Worm (Caenorhabditis elegans) whole organism, L4 larva: ENCODE data around the gene lido-8.
A peak's percentile ranks its signal among the peaks of the same experiment; 100 is the strongest.

Experiments used
- D1046.2 ChIP-seq: fragments of 200-800 bp; sonication (Bioruptor generic); IDR thresholded peaks from 2 replicates; pipeline ENCODE4 v1.3.6; 2022; ENCODE audit warnings: missing genetic modification characterization, missing compliant biosample characterization
- F10B5.3 ChIP-seq: sonication (generic microtip); optimal IDR thresholded peaks from 2 replicates; lab custom pipeline; 2016; ENCODE audit warnings: mild to moderate bottlenecking, missing genetic modification characterization, missing compliant biosample characterization
- F26F4.8 ChIP-seq: fragments of 200-800 bp; sonication (Bioruptor generic); conservative IDR thresholded peaks from 2 replicates; pipeline ENCODE4 v1.3.6; 2022; ENCODE audit warnings: missing genetic modification characterization, missing compliant biosample characterization
- F44E2.7 ChIP-seq: fragments of 200-800 bp; sonication (Bioruptor generic); IDR thresholded peaks from 2 replicates; pipeline ENCODE4 v2.1.2; 2022; ENCODE audit warnings: missing genetic modification characterization, missing compliant biosample characterization
- R02D3.7 ChIP-seq: fragments of 150-350 bp; sonication (generic microtip); optimal IDR thresholded peaks from 3 replicates; lab custom pipeline; 2014; ENCODE audit warnings: missing biosample characterization, missing genetic modification characterization
- aha-1 ChIP-seq: fragments of 150-350 bp; peaks from one replicate; lab custom pipeline; 2014; ENCODE audit warnings: missing biosample characterization, missing genetic modification characterization
- aly-2 ChIP-seq: sonication (generic microtip); optimal IDR thresholded peaks from 2 replicates; lab custom pipeline; 2018; ENCODE audit warnings: missing biosample characterization, missing genetic modification characterization
- ama-1 ChIP-seq: fragments of 150-350 bp; optimal IDR thresholded peaks from 2 replicates; lab custom pipeline; 2014; ENCODE audit warnings: inconsistent platforms, mixed read lengths
- arid-1 ChIP-seq: fragments of 200-800 bp; sonication (Bioruptor generic); conservative IDR thresholded peaks from 2 replicates; pipeline ENCODE4 v1.3.6; 2022; ENCODE audit warnings: missing genetic modification reagents, missing genetic modification characterization, missing compliant biosample characterization
- ceh-20 ChIP-seq: fragments of 200-800 bp; sonication (Bioruptor generic); IDR thresholded peaks from 2 replicates; pipeline ENCODE4 v1.3.6; 2022; ENCODE audit warnings: missing genetic modification reagents, missing genetic modification characterization, missing compliant biosample characterization
- ceh-28 ChIP-seq: fragments of 150-350 bp; optimal IDR thresholded peaks from 2 replicates; lab custom pipeline; 2014; ENCODE audit warnings: missing biosample characterization, missing genetic modification reagents, missing genetic modification characterization
- cey-2 ChIP-seq: sonication (generic microtip); optimal IDR thresholded peaks from 3 replicates; lab custom pipeline; 2017; ENCODE audit warnings: missing genetic modification characterization, mild to moderate bottlenecking, missing compliant biosample characterization, antibody characterized with exemption, borderline replicate concordance; ENCODE audit not compliant: insufficient read depth
- daf-19 ChIP-seq: fragments of 200-800 bp; sonication (Bioruptor generic); conservative IDR thresholded peaks from 2 replicates; pipeline ENCODE4 v1.3.6; 2022; ENCODE audit warnings: missing genetic modification characterization, missing compliant biosample characterization
- dmd-6 ChIP-seq: fragments of 200-800 bp; sonication (Bioruptor generic); IDR thresholded peaks from 2 replicates; pipeline ENCODE4 v1.3.6; 2022; ENCODE audit warnings: missing genetic modification reagents, missing genetic modification characterization, missing compliant biosample characterization
- dpl-1 ChIP-seq: fragments of 150-350 bp; optimal IDR thresholded peaks from 2 replicates; lab custom pipeline; 2014; ENCODE audit warnings: missing biosample characterization, missing genetic modification reagents, missing genetic modification characterization
- duxl-1 ChIP-seq: sonication (generic microtip); optimal IDR thresholded peaks from 2 replicates; lab custom pipeline; 2016; ENCODE audit warnings: mild to moderate bottlenecking, missing genetic modification characterization, moderate library complexity, missing compliant biosample characterization; ENCODE audit not compliant: poor library complexity
- egl-43 ChIP-seq: fragments of 200-800 bp; sonication (Bioruptor generic); IDR thresholded peaks from 2 replicates; pipeline ENCODE4 v1.3.6; 2022; ENCODE audit warnings: missing genetic modification reagents, missing genetic modification characterization, missing compliant biosample characterization
- fos-1 ChIP-seq: fragments of 150-350 bp; optimal IDR thresholded peaks from 2 replicates; lab custom pipeline; 2014; ENCODE audit warnings: missing biosample characterization, missing genetic modification characterization
- hif-1 ChIP-seq, 2 experiments: sonication (generic microtip); optimal IDR thresholded peaks; 2 replicates each; lab custom pipeline; 2016 to 2017; ENCODE audit warnings: missing compliant biosample characterization in 2 of 2, missing genetic modification characterization in 2 of 2, missing genetic modification reagents in 2 of 2, missing genotype in 2 of 2, mild to moderate bottlenecking in 1 of 2
- hlh-11 ChIP-seq: fragments of 200-800 bp; sonication (Bioruptor generic); optimal IDR thresholded peaks from 2 replicates; lab custom pipeline; 2018; ENCODE audit warnings: mild to moderate bottlenecking, missing genetic modification characterization, missing compliant biosample characterization
- hlh-30 ChIP-seq: sonication (generic microtip); optimal IDR thresholded peaks from 2 replicates; lab custom pipeline; 2017; ENCODE audit warnings: antibody characterized with exemption, mild to moderate bottlenecking, missing genetic modification characterization, missing compliant biosample characterization; ENCODE audit not compliant: insufficient read depth
- hmg-1.1 ChIP-seq: fragments of 200-800 bp; sonication (Bioruptor generic); IDR thresholded peaks from 2 replicates; pipeline ENCODE4 v1.3.6; 2022; ENCODE audit warnings: missing genetic modification reagents, missing genetic modification characterization, missing compliant biosample characterization
- lin-15B ChIP-seq: fragments of 150-350 bp; sonication (generic microtip); optimal IDR thresholded peaks from 3 replicates; lab custom pipeline; 2014; ENCODE audit warnings: missing biosample characterization, missing genetic modification characterization
- lin-29 ChIP-seq: fragments of 200-800 bp; sonication (Bioruptor generic); IDR thresholded peaks from 2 replicates; pipeline ENCODE4 v1.3.6; 2022; ENCODE audit warnings: missing genetic modification reagents, missing genetic modification characterization, missing compliant biosample characterization
- lir-3 ChIP-seq: sonication (generic microtip); optimal IDR thresholded peaks from 2 replicates; lab custom pipeline; 2016; ENCODE audit warnings: mild to moderate bottlenecking, missing genetic modification characterization, missing compliant biosample characterization
- lsy-2 ChIP-seq, 2 experiments: fragments of 150-350 bp in 1 of 2; sonication (generic microtip) in 1 of 2; optimal IDR thresholded peaks; 2 replicates each; lab custom pipeline; 2014 to 2017; ENCODE audit warnings: missing biosample characterization in 2 of 2, missing genetic modification characterization in 2 of 2
- mdt-29 ChIP-seq: fragments of 200-800 bp; sonication (Bioruptor generic); IDR thresholded peaks from 2 replicates; pipeline ENCODE4 v1.3.6; 2022; ENCODE audit warnings: missing genetic modification reagents, missing genetic modification characterization, missing compliant biosample characterization
- mep-1 ChIP-seq: fragments of 150-350 bp; sonication (generic microtip); optimal IDR thresholded peaks from 3 replicates; lab custom pipeline; 2014; ENCODE audit warnings: missing biosample characterization, missing genetic modification characterization
- mes-2 ChIP-seq: sonication (generic microtip); optimal IDR thresholded peaks from 2 replicates; lab custom pipeline; 2016; ENCODE audit warnings: missing genotype, mild to moderate bottlenecking, missing genetic modification characterization, missing compliant biosample characterization; ENCODE audit not compliant: poor library complexity, severe bottlenecking
- nhr-237 ChIP-seq: sonication (generic microtip); optimal IDR thresholded peaks from 2 replicates; lab custom pipeline; 2017; ENCODE audit warnings: missing biosample characterization, missing genetic modification characterization
- pha-4 ChIP-seq, 2 experiments: fragments of 150-350 bp in 1 of 2; fragments of 200-800 bp in 1 of 2; sonication (Bioruptor generic) in 1 of 2; IDR thresholded peaks in 1 of 2; optimal IDR thresholded peaks in 1 of 2; 2 replicates each; pipeline versions ENCODE4 v1.3.6 to Lab custom; 2014 to 2022; ENCODE audit warnings: missing genetic modification characterization in 2 of 2, missing genetic modification reagents in 2 of 2, missing biosample characterization in 1 of 2, missing compliant biosample characterization in 1 of 2
- saeg-2 ChIP-seq: fragments of 200-800 bp; sonication (Bioruptor generic); IDR thresholded peaks from 2 replicates; pipeline ENCODE4 v1.3.6; 2022; ENCODE audit warnings: missing genetic modification reagents, missing genetic modification characterization, missing compliant biosample characterization
- sdz-12 ChIP-seq: fragments of 200-800 bp; sonication (Bioruptor generic); optimal IDR thresholded peaks from 2 replicates; lab custom pipeline; 2018; ENCODE audit warnings: mild to moderate bottlenecking, missing genetic modification characterization, missing compliant biosample characterization
- snpc-1.2 ChIP-seq: fragments of 200-800 bp; sonication (Bioruptor generic); IDR thresholded peaks from 2 replicates; pipeline ENCODE4 v1.3.6; 2022; ENCODE audit warnings: missing genetic modification reagents, missing genetic modification characterization, missing compliant biosample characterization
- snpc-4 ChIP-seq: fragments of 150-350 bp; optimal IDR thresholded peaks from 2 replicates; lab custom pipeline; 2014; ENCODE audit warnings: missing biosample characterization, missing genetic modification characterization
- spr-1 ChIP-seq: sonication (generic microtip); optimal IDR thresholded peaks from 2 replicates; lab custom pipeline; 2016; ENCODE audit warnings: mild to moderate bottlenecking, missing genetic modification characterization, missing compliant biosample characterization
- spr-3 ChIP-seq: fragments of 200-800 bp; sonication (Bioruptor generic); optimal IDR thresholded peaks from 2 replicates; lab custom pipeline; 2018; ENCODE audit warnings: mild to moderate bottlenecking, missing genetic modification characterization, missing compliant biosample characterization
- unc-130 ChIP-seq: sonication (generic microtip); optimal IDR thresholded peaks from 2 replicates; lab custom pipeline; 2016; ENCODE audit warnings: missing genetic modification reagents, missing genetic modification characterization, missing compliant biosample characterization
- unc-39 ChIP-seq: sonication (generic microtip); optimal IDR thresholded peaks from 2 replicates; lab custom pipeline; 2017; ENCODE audit warnings: missing biosample characterization, missing genetic modification characterization
- unc-62 ChIP-seq, 3 experiments: fragments of 150-350 bp in 1 of 3; sonication (generic microtip); optimal IDR thresholded peaks in 2 of 3; peaks in 1 of 3; 1 replicate in 1 of 3; 2 replicates in 2 of 3; lab custom pipeline; 2014 to 2017; ENCODE audit warnings: missing biosample characterization in 3 of 3, missing genetic modification characterization in 3 of 3, missing genetic modification reagents in 3 of 3, missing genotype in 1 of 3
- vab-7 ChIP-seq: fragments of 200-800 bp; sonication (Bioruptor generic); IDR thresholded peaks from 2 replicates; pipeline ENCODE4 v1.3.6; 2022; ENCODE audit warnings: missing genetic modification reagents, missing genetic modification characterization, missing compliant biosample characterization
- zfp-2 ChIP-seq: sonication (generic microtip); optimal IDR thresholded peaks from 2 replicates; lab custom pipeline; 2016; ENCODE audit warnings: mild to moderate bottlenecking, missing genetic modification characterization, missing compliant biosample characterization
- zip-2 ChIP-seq: fragments of 150-350 bp; optimal IDR thresholded peaks from 2 replicates; lab custom pipeline; 2014; ENCODE audit warnings: missing biosample characterization, missing genetic modification characterization
- ztf-11 ChIP-seq: fragments of 150-350 bp; optimal IDR thresholded peaks from 2 replicates; lab custom pipeline; 2014; ENCODE audit warnings: missing biosample characterization, missing genetic modification characterization
- ztf-7 ChIP-seq: fragments of 150-350 bp; optimal IDR thresholded peaks from 2 replicates; lab custom pipeline; 2014; ENCODE audit warnings: missing biosample characterization, missing genetic modification characterization

Gene lido-8

DNA sequence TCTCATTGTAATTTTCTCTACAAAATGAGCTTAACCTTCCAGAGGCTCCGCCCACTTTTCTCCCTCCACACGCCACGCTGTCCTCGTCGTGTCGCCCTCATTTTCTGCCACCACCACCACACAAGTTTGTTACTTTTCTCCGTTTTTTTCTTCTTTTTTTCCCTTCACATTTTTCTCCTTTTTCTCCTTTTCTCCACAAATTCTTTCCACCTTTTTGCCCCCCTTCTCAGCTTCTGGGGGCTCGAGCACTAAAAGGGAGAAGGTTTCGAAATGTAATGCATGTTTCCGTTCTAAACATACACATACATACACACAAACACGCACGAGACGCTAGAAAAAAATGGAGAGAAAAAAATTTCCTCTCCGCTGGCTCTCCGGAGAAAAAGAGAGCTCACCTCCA lies 20.2 kb upstream of the lido-8 start, which contains the start of gene nhr-88 (continued):
- TF ChIP-seq dmd-6 (GFP tag; lab: Robert Waterston, UW) = peak; percentile 14; the same call in 1 of the 2 replicates
- no peak for TF ChIP-seq hif-1 (tag; optimal IDR thresholded peaks at IDR 0.05; lab: Kevin White, UChicago)
- peak in 1 of 2 experiments; percentile 57 for TF ChIP-seq lsy-2 (tag; optimal IDR thresholded peaks at IDR 0.05; lab: Kevin White, UChicago)
- TF ChIP-seq unc-130 = no peak
- TF ChIP-seq saeg-2 (GFP tag; lab: Robert Waterston, UW) = no peak
- TF ChIP-seq mep-1 (tag; lab: Kevin White, UChicago) = peak; percentile 45
- TF ChIP-seq vab-7 (GFP tag; lab: Robert Waterston, UW) = peak; percentile 51; the same call in 1 of the 2 replicates
- TF ChIP-seq snpc-4 (tag; lab: Kevin White, UChicago) = no peak
- TF ChIP-seq ztf-7 (tag; lab: Kevin White, UChicago) = no peak
- no peak for TF ChIP-seq duxl-1 (tag; lab: Kevin White, UChicago)
- no peak for TF ChIP-seq lin-15B (tag; lab: Kevin White, UChicago)
- TF ChIP-seq lir-3 = no peak
- peak; percentile 8 for TF ChIP-seq spr-3 (GFP tag; lab: Kevin White, UChicago)
- no peak for TF ChIP-seq mes-2
- TF ChIP-seq cey-2 (tag; lab: Kevin White, UChicago) = no peak
- no peak for TF ChIP-seq nhr-237 (tag; lab: Kevin White, UChicago)
- no peak for TF ChIP-seq pha-4 (GFP tag; IDR thresholded peaks at IDR 0.05; lab: Robert Waterston, UW)
- no peak for TF ChIP-seq pha-4 (tag; optimal IDR thresholded peaks at IDR 0.05; lab: Kevin White, UChicago)
- no peak for TF ChIP-seq ceh-28 (tag; lab: Kevin White, UChicago)
- no peak for TF ChIP-seq R02D3.7 (tag; lab: Kevin White, UChicago)
- no peak for TF ChIP-seq daf-19 (GFP tag; lab: Robert Waterston, UW)
- no peak for TF ChIP-seq dpl-1
- TF ChIP-seq mdt-29 = 0 out of 2 replicates have a peak, but pooled peaks have one; percentile 14
- TF ChIP-seq unc-39 (tag; lab: Kevin White, UChicago) = no peak
- peak; percentile 58 for TF ChIP-seq hmg-1.1
- TF ChIP-seq spr-1 (tag; lab: Kevin White, UChicago) = no peak
- TF ChIP-seq sdz-12 (GFP tag; lab: Kevin White, UChicago) = peak; percentile 47
- TF ChIP-seq aha-1 (tag; lab: Kevin White, UChicago) = no peak
- no peak for TF ChIP-seq zfp-2 (tag; lab: Kevin White, UChicago)
- peak in 1 of 2 experiments; percentile 43 for TF ChIP-seq unc-62 (GFP tag; optimal IDR thresholded peaks at IDR 0.05 in 1 of 2; lab: Kevin White, UChicago)
- no peak for TF ChIP-seq unc-62 (tag; optimal IDR thresholded peaks at IDR 0.05; lab: Kevin White, UChicago)
- no peak for TF ChIP-seq zip-2 (tag; lab: Kevin White, UChicago)
- TF ChIP-seq F10B5.3 (tag; lab: Kevin White, UChicago) = no peak
- no peak for TF ChIP-seq ztf-11 (tag; lab: Kevin White, UChicago)
- TF ChIP-seq fos-1 = no peak
- no peak for TF ChIP-seq snpc-1.2
- TF ChIP-seq arid-1 (GFP tag; lab: Robert Waterston, UW) = no peak
- TF ChIP-seq F44E2.7 (GFP tag; lab: Robert Waterston, UW) = no peak
- TF ChIP-seq D1046.2 (GFP tag; lab: Robert Waterston, UW) = no peak
- TF ChIP-seq F26F4.8 = no peak
- TF ChIP-seq aly-2 (tag; lab: Kevin White, UChicago) = no peak
- peak; percentile 26; the same call in 1 of the 2 replicates for TF ChIP-seq ceh-20 (GFP tag; lab: Robert Waterston, UW)

DNA sequence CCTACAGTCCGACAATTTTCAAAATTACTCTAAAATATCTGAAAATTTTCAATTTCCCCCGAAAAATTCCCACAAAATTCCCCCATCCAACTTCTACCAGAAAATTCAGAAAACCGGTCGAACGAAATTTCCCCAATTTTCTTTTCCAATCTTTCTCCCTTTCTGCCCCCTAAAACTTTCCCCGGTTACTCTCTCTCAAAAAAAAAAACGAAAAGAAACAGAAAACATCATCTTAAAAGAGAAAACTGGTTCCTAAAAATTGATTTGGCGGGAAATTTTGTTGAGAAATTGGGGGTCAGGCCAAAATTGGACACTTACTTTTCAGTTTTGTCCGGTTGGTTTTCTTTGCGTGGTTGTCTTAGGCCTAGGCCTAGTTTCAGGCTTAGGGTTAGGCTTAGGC lies 19.2 kb upstream of the lido-8 start:
- TF ChIP-seq ama-1 (lab: Kevin White, UChicago) (no peak), egl-43 (no peak), hlh-11 (tag; lab: Kevin White, UChicago) (no peak), lin-29 (GFP tag; lab: Robert Waterston, UW) (no peak), pha-4 (GFP tag; IDR thresholded peaks at IDR 0.05; lab: Robert Waterston, UW) (no peak), pha-4 (tag; optimal IDR thresholded peaks at IDR 0.05; lab: Kevin White, UChicago) (no peak), F44E2.7 (GFP tag; lab: Robert Waterston, UW) (no peak), hlh-30 (tag; lab: Kevin White, UChicago) (no peak)
